Fruit fly (Drosophila melanogaster) whole organism, embryonic: ENCODE data around the gene CG3740.

Experiments used
- Asciz ChIP-seq: fragments of 200-800 bp; sonication (Bioruptor generic); optimal IDR thresholded peaks from 2 replicates; lab custom pipeline; 2017; ENCODE audit warnings: missing biosample characterization, mild to moderate bottlenecking, missing genetic modification characterization, missing genetic modification reagents
- BEAF-32 ChIP-seq: fragments of 200-800 bp; sonication (Bioruptor generic); optimal IDR thresholded peaks from 3 replicates; lab custom pipeline; 2017; ENCODE audit warnings: missing biosample characterization, missing genetic modification characterization, mild to moderate bottlenecking, moderate library complexity, missing genetic modification reagents
- CG10209 ChIP-seq: fragments of 200-800 bp; sonication (Bioruptor generic); optimal IDR thresholded peaks from 3 replicates; lab custom pipeline; 2017; ENCODE audit warnings: missing biosample characterization, mild to moderate bottlenecking, missing genetic modification characterization, missing genetic modification reagents
- CG12219 ChIP-seq: fragments of 200-800 bp; sonication (Bioruptor generic); optimal IDR thresholded peaks from 3 replicates; lab custom pipeline; 2018; ENCODE audit warnings: missing biosample characterization, mild to moderate bottlenecking, missing genetic modification characterization
- CG12391 ChIP-seq: fragments of 200-800 bp; sonication (Bioruptor generic); optimal IDR thresholded peaks from 3 replicates; lab custom pipeline; 2018; ENCODE audit warnings: missing biosample characterization, mild to moderate bottlenecking, missing genetic modification characterization, moderate library complexity
- CG13123 ChIP-seq: fragments of 200-800 bp; sonication (Bioruptor generic); optimal IDR thresholded peaks from 2 replicates; lab custom pipeline; 2016; ENCODE audit warnings: missing biosample characterization, missing genetic modification characterization
- CG13287 ChIP-seq: fragments of 200-800 bp; sonication (Bioruptor generic); IDR thresholded peaks from 2 replicates; pipeline ENCODE4 v1.3.6; 2022; ENCODE audit warnings: missing biosample characterization, missing genetic modification characterization; ENCODE audit not compliant: partially characterized antibody
- CG13624 ChIP-seq: fragments of 200-800 bp; sonication (Bioruptor generic); optimal IDR thresholded peaks from 2 replicates; lab custom pipeline; 2016; ENCODE audit warnings: missing biosample characterization, missing genetic modification characterization
- CG14441 ChIP-seq: fragments of 200-800 bp; sonication (Bioruptor generic); IDR thresholded peaks from 2 replicates; pipeline ENCODE4 v1.3.6; 2022; ENCODE audit warnings: missing biosample characterization, missing genetic modification characterization
- CG16813 ChIP-seq: fragments of 200-800 bp; sonication (Bioruptor generic); IDR thresholded peaks from 3 replicates; pipeline ENCODE4 v1.3.6; 2022; ENCODE audit warnings: missing biosample characterization, missing genetic modification characterization; ENCODE audit not compliant: partially characterized antibody
- CG17829 ChIP-seq: fragments of 200-800 bp; optimal IDR thresholded peaks from 2 replicates; lab custom pipeline; 2019; ENCODE audit warnings: missing biosample characterization, mild to moderate bottlenecking, missing genetic modification characterization, moderate library complexity
- CG18262 ChIP-seq: fragments of 200-800 bp; optimal IDR thresholded peaks from 3 replicates; lab custom pipeline; 2019; ENCODE audit warnings: missing biosample characterization, mild to moderate bottlenecking, missing genetic modification characterization, moderate library complexity
- CG3065 ChIP-seq: fragments of 200-800 bp; sonication (Bioruptor generic); optimal IDR thresholded peaks from 2 replicates; lab custom pipeline; 2016; ENCODE audit warnings: missing biosample characterization, missing genetic modification characterization
- CG32772 ChIP-seq: fragments of 200-800 bp; sonication (Bioruptor generic); IDR thresholded peaks from 2 replicates; pipeline ENCODE4 v1.3.6; 2022; ENCODE audit warnings: missing biosample characterization, missing genetic modification characterization
- CG34224 ChIP-seq: fragments of 200-800 bp; sonication (Bioruptor generic); IDR thresholded peaks from 3 replicates; pipeline ENCODE4 v1.3.6; 2022; ENCODE audit warnings: missing biosample characterization, missing genetic modification characterization; ENCODE audit not compliant: partially characterized antibody
- CG4282 ChIP-seq: fragments of 200-800 bp; sonication (Bioruptor generic); optimal IDR thresholded peaks from 2 replicates; lab custom pipeline; 2016; ENCODE audit warnings: missing biosample characterization, missing genetic modification characterization
- CG4854 ChIP-seq: fragments of 200-800 bp; sonication (Bioruptor generic); optimal IDR thresholded peaks from 2 replicates; lab custom pipeline; 2016; ENCODE audit warnings: missing biosample characterization, missing genetic modification characterization, inconsistent platforms
- CG7271 ChIP-seq: fragments of 200-800 bp; sonication (Bioruptor generic); optimal IDR thresholded peaks from 2 replicates; lab custom pipeline; 2018; ENCODE audit warnings: missing biosample characterization, mild to moderate bottlenecking, missing genetic modification characterization, moderate library complexity
- CG7963 ChIP-seq: fragments of 200-800 bp; sonication (Bioruptor generic); IDR thresholded peaks from 3 replicates; pipeline ENCODE4 v1.3.6; 2022; ENCODE audit warnings: missing biosample characterization, missing genetic modification characterization; ENCODE audit not compliant: partially characterized antibody
- CG8388 ChIP-seq: fragments of 200-800 bp; sonication (Bioruptor generic); optimal IDR thresholded peaks from 2 replicates; lab custom pipeline; 2019; ENCODE audit warnings: missing biosample characterization, mild to moderate bottlenecking, missing genetic modification characterization, moderate library complexity
- CG8765 ChIP-seq: fragments of 200-800 bp; sonication (Bioruptor generic); IDR thresholded peaks from 2 replicates; pipeline ENCODE4 v1.3.6; 2022; ENCODE audit warnings: missing biosample characterization, missing genetic modification characterization
- CG9876 ChIP-seq: fragments of 200-800 bp; sonication (Bioruptor generic); optimal IDR thresholded peaks from 2 replicates; lab custom pipeline; 2016; ENCODE audit warnings: missing biosample characterization, missing genetic modification characterization
- Dll ChIP-seq: fragments of 200-800 bp; sonication (Bioruptor generic); IDR thresholded peaks from 4 replicates; pipeline ENCODE4 v1.3.6; 2022; ENCODE audit warnings: missing biosample characterization, missing genetic modification characterization; ENCODE audit not compliant: partially characterized antibody
- MESR4 ChIP-seq: fragments of 200-800 bp; sonication (Bioruptor generic); optimal IDR thresholded peaks from 2 replicates; lab custom pipeline; 2018; ENCODE audit warnings: missing biosample characterization, mild to moderate bottlenecking, missing genetic modification characterization, moderate library complexity
- Mes4 ChIP-seq: fragments of 200-800 bp; sonication (Bioruptor generic); optimal IDR thresholded peaks from 2 replicates; lab custom pipeline; 2016; ENCODE audit warnings: missing biosample characterization, missing genetic modification characterization
- Nf-YB ChIP-seq: fragments of 200-800 bp; sonication (Bioruptor generic); optimal IDR thresholded peaks from 3 replicates; lab custom pipeline; 2019; ENCODE audit warnings: missing biosample characterization, mild to moderate bottlenecking, missing genetic modification characterization, moderate library complexity
- Poxn ChIP-seq: fragments of 200-800 bp; sonication (Bioruptor generic); IDR thresholded peaks from 2 replicates; pipeline ENCODE4 v1.3.6; 2022; ENCODE audit warnings: missing biosample characterization, missing genetic modification characterization
- Stat92E ChIP-seq, 3 experiments: fragments of >200 bp in 2 of 3; fragments of 200-800 bp in 1 of 3; sonication (Bioruptor generic) in 1 of 3; optimal IDR thresholded peaks; 2 replicates each; lab custom pipeline; 2017 to 2019; ENCODE audit warnings: missing biosample characterization in 3 of 3, missing genetic modification characterization in 3 of 3, mild to moderate bottlenecking in 1 of 3, moderate library complexity in 1 of 3
- Taf1 ChIP-seq: fragments of 200-800 bp; sonication (Bioruptor generic); IDR thresholded peaks from 2 replicates; pipeline ENCODE4 v1.3.6; 2022; ENCODE audit warnings: missing biosample characterization, missing genetic modification characterization
- Vsx1 ChIP-seq: fragments of 200-800 bp; sonication (Bioruptor generic); optimal IDR thresholded peaks from 2 replicates; lab custom pipeline; 2017; ENCODE audit warnings: missing biosample characterization, mild to moderate bottlenecking, missing genetic modification characterization, missing genetic modification reagents
- YL-1 ChIP-seq: fragments of 200-800 bp; sonication (Bioruptor generic); optimal IDR thresholded peaks from 3 replicates; lab custom pipeline; 2017; ENCODE audit warnings: missing biosample characterization, mild to moderate bottlenecking, missing genetic modification characterization
- corto ChIP-seq: fragments of 200-800 bp; sonication (Bioruptor generic); optimal IDR thresholded peaks from 2 replicates; lab custom pipeline; 2016; ENCODE audit warnings: missing biosample characterization, mild to moderate bottlenecking, missing genetic modification characterization, moderate library complexity
- eyg ChIP-seq: fragments of 200-800 bp; sonication (Bioruptor generic); optimal IDR thresholded peaks from 3 replicates; lab custom pipeline; 2016; ENCODE audit warnings: missing biosample characterization, missing genetic modification characterization
- fd3F ChIP-seq: fragments of 200-800 bp; sonication (Bioruptor generic); optimal IDR thresholded peaks from 2 replicates; lab custom pipeline; 2018; ENCODE audit warnings: missing biosample characterization, mild to moderate bottlenecking, missing genetic modification characterization, moderate library complexity
- fru ChIP-seq: fragments of >200 bp; optimal IDR thresholded peaks from 2 replicates; lab custom pipeline; 2017
- gcm2 ChIP-seq: fragments of 200-800 bp; sonication (Bioruptor generic); optimal IDR thresholded peaks from 2 replicates; lab custom pipeline; 2016; ENCODE audit warnings: missing biosample characterization, missing genetic modification characterization
- knrl ChIP-seq: fragments of 200-800 bp; sonication (Bioruptor generic); IDR thresholded peaks from 3 replicates; pipeline ENCODE4 v1.3.6; 2022; ENCODE audit warnings: missing biosample characterization, missing genetic modification characterization; ENCODE audit not compliant: partially characterized antibody
- lab ChIP-seq: fragments of 200-800 bp; sonication (Bioruptor generic); optimal IDR thresholded peaks from 3 replicates; lab custom pipeline; 2017; ENCODE audit warnings: missing biosample characterization, missing genetic modification characterization, mild to moderate bottlenecking, moderate library complexity, missing genetic modification reagents
- lola ChIP-seq, 3 experiments: fragments of >200 bp in 2 of 3; fragments of 200-800 bp in 1 of 3; sonication (Bioruptor generic) in 1 of 3; optimal IDR thresholded peaks; 2 replicates each; lab custom pipeline; 2017 to 2019; ENCODE audit warnings: missing biosample characterization in 3 of 3, missing genetic modification characterization in 3 of 3, mild to moderate bottlenecking in 1 of 3, moderate library complexity in 1 of 3
- mam ChIP-seq: fragments of 200-800 bp; sonication (Bioruptor generic); optimal IDR thresholded peaks from 3 replicates; lab custom pipeline; 2016; ENCODE audit warnings: missing biosample characterization, missing genetic modification characterization
- nerfin-2 ChIP-seq: fragments of 200-800 bp; sonication (Bioruptor generic); IDR thresholded peaks from 2 replicates; pipeline ENCODE4 v1.3.6; 2022; ENCODE audit warnings: missing biosample characterization, missing genetic modification characterization; ENCODE audit not compliant: partially characterized antibody
- pros ChIP-seq: fragments of 200-800 bp; sonication (Bioruptor generic); optimal IDR thresholded peaks from 3 replicates; lab custom pipeline; 2019; ENCODE audit warnings: missing biosample characterization, mild to moderate bottlenecking, missing genetic modification characterization, moderate library complexity
- pzg ChIP-seq: fragments of 200-800 bp; sonication (Bioruptor generic); optimal IDR thresholded peaks from 3 replicates; lab custom pipeline; 2018; ENCODE audit warnings: missing biosample characterization, mild to moderate bottlenecking, missing genetic modification characterization, moderate library complexity
- row ChIP-seq: fragments of 200-800 bp; sonication (Bioruptor generic); IDR thresholded peaks from 3 replicates; pipeline ENCODE4 v1.3.6; 2022; ENCODE audit warnings: missing biosample characterization, missing genetic modification characterization
- tin ChIP-seq: fragments of 200-800 bp; sonication (Bioruptor generic); optimal IDR thresholded peaks from 3 replicates; lab custom pipeline; 2016; ENCODE audit warnings: missing biosample characterization, missing genetic modification characterization
- vfl ChIP-seq: fragments of 200-800 bp; sonication (Bioruptor generic); optimal IDR thresholded peaks from 2 replicates; lab custom pipeline; 2016; ENCODE audit warnings: missing biosample characterization, missing genetic modification characterization
- zen ChIP-seq: fragments of 200-800 bp; sonication (Bioruptor generic); optimal IDR thresholded peaks from 3 replicates; lab custom pipeline; 2018; ENCODE audit warnings: missing biosample characterization, mild to moderate bottlenecking, missing genetic modification characterization, moderate library complexity

The CG3740 gene

dm6 chrX:1664836-1665235 is 4.3 kb downstream of the CG3740 start, which contains the start of gene dor (continued):
- TF ChIP-seq tin (GFP tag; lab: Kevin White, UChicago) (no peak), CG13624 (GFP tag; lab: Kevin White, UChicago) (no peak), gcm2 (GFP tag; lab: Kevin White, UChicago) (no peak), Asciz (no peak), zen (tag; lab: Kevin White, UChicago) (no peak), CG4282 (GFP tag; lab: Kevin White, UChicago) (no peak), CG4854 (no peak), Mes4 (GFP tag; lab: Kevin White, UChicago) (no peak), CG17829 (tag; lab: Kevin White, UChicago) (no peak), Vsx1 (GFP tag; lab: Kevin White, UChicago) (no peak), CG32772 (no peak), CG13287 (GFP tag; lab: Robert Waterston, UW) (peak; percentile 90), corto (GFP tag; lab: Kevin White, UChicago) (no peak), Nf-YB (no peak), MESR4 (GFP tag; lab: Kevin White, UChicago) (peak; percentile 69), pzg (GFP tag; lab: Kevin White, UChicago) (peak; percentile 52), fd3F (no peak), CG13123 (GFP tag; lab: Kevin White, UChicago) (no peak), lola (GFP tag; optimal IDR thresholded peaks at IDR 0.05; lab: Kevin White, UChicago) (no peak), CG9876 (GFP tag; lab: Kevin White, UChicago) (no peak), eyg (no peak), BEAF-32 (peak; percentile 77), Stat92E (GFP tag; optimal IDR thresholded peaks at IDR 0.05; lab: Kevin White, UChicago) (no peak), CG12391 (tag; lab: Kevin White, UChicago) (no peak), fru (lab: Kevin White, UChicago) (no peak), Poxn (GFP tag; lab: Robert Waterston, UW) (no peak), pros (no peak), YL-1 (GFP tag; lab: Kevin White, UChicago) (peak; percentile 42), knrl (GFP tag; lab: Robert Waterston, UW) (peak; percentile 69), CG8765 (no peak), Dll (GFP tag; lab: Robert Waterston, UW) (peak; percentile 84), CG8388 (no peak), Taf1 (no peak), nerfin-2 (GFP tag; lab: Robert Waterston, UW) (peak; percentile 83), CG10209 (no peak), CG3065 (GFP tag; lab: Kevin White, UChicago) (no peak), vfl (no peak), row (GFP tag; lab: Robert Waterston, UW) (no peak), CG34224 (GFP tag; lab: Robert Waterston, UW) (peak; percentile 83), CG18262 (tag; lab: Kevin White, UChicago) (no peak), lab (GFP tag; lab: Kevin White, UChicago) (no peak), CG14441 (no peak), mam (GFP tag; lab: Kevin White, UChicago) (no peak), CG12219 (no peak), CG7963 (GFP tag; lab: Robert Waterston, UW) (peak; percentile 77), CG16813 (peak; percentile 85), CG7271 (tag; lab: Kevin White, UChicago) (no peak)
